Worm (Caenorhabditis elegans): ENCODE results near the gene cyp-33C12.

- TF ChIP-seq unc-86 (tag; optimal IDR thresholded peaks at IDR 0.05) (no peak), ama-1 (optimal IDR thresholded peaks at IDR 0.05) (no peak), hlh-15 (tag; optimal IDR thresholded peaks at IDR 0.05) (no peak), sox-2 (GFP tag; IDR thresholded peaks at IDR 0.05) (no peak), gmeb-2 (tag; optimal IDR thresholded peaks at IDR 0.05) (no peak), pag-3 (tag; optimal IDR thresholded peaks at IDR 0.05; ENCODE audit: borderline replicate concordance) (no peak), fkh-10 (GFP tag; optimal IDR thresholded peaks at IDR 0.05) (no peak)
Measured at ce11 chrV:2181738-2182137, 22.5 kb downstream of the cyp-33C12 start, which contains the start of gene srbc-16.
